Worm (Caenorhabditis elegans) whole organism, L3 larva: ENCODE measurements around the gene dnj-17.

Experiments used
- ama-1 ChIP-seq: fragments of 150-350 bp; optimal IDR thresholded peaks from 2 replicates; lab custom pipeline; 2018
- ceh-82 ChIP-seq: fragments of 150-350 bp; optimal IDR thresholded peaks from 2 replicates; lab custom pipeline; 2014; ENCODE audit warnings: missing biosample characterization, missing genetic modification characterization
- hmg-11 ChIP-seq: sonication (generic microtip); optimal IDR thresholded peaks from 2 replicates; lab custom pipeline; 2016; ENCODE audit warnings: missing genetic modification characterization, missing compliant biosample characterization
- lin-15B ChIP-seq: fragments of 150-350 bp; optimal IDR thresholded peaks from 2 replicates; lab custom pipeline; 2014; ENCODE audit warnings: missing biosample characterization, missing genetic modification characterization
- skn-1 ChIP-seq: fragments of 150-350 bp; optimal IDR thresholded peaks from 2 replicates; lab custom pipeline; 2014; ENCODE audit warnings: missing biosample characterization, missing genetic modification characterization

ce11 chrIII:13377249-13377648 is 15.9 kb downstream of the dnj-17 start:
- peak; percentile 76 for TF ChIP-seq skn-1 (tag; lab: Kevin White, UChicago)
- no peak for TF ChIP-seq ama-1 (lab: Kevin White, UChicago)
- peak; percentile 27 for TF ChIP-seq lin-15B (tag; lab: Kevin White, UChicago)
- no peak for TF ChIP-seq ceh-82 (tag; lab: Kevin White, UChicago)
- peak; percentile 97 for TF ChIP-seq hmg-11
